Worm (Caenorhabditis elegans) whole organism, mixed stage, embryonic: ENCODE results near the gene srx-38.

Experiments
- ceh-39 ChIP-seq: fragments of 150-350 bp; optimal IDR thresholded peaks from 2 replicates; lab custom pipeline; 2014; ENCODE audit warnings: missing biosample characterization, missing genetic modification characterization
- lsy-2 ChIP-seq: fragments of 150-350 bp; optimal IDR thresholded peaks from 2 replicates; lab custom pipeline; 2014; ENCODE audit warnings: missing biosample characterization, missing genetic modification characterization
- mab-5 ChIP-seq: fragments of 150-350 bp; optimal IDR thresholded peaks from 2 replicates; lab custom pipeline; 2014; ENCODE audit warnings: missing biosample characterization, missing genetic modification characterization
- mls-2 ChIP-seq: sonication (generic microtip); optimal IDR thresholded peaks from 2 replicates; lab custom pipeline; 2016; ENCODE audit warnings: mild to moderate bottlenecking, missing genetic modification characterization, moderate library complexity, missing compliant biosample characterization
- nhr-12 ChIP-seq: fragments of 150-350 bp; optimal IDR thresholded peaks from 2 replicates; lab custom pipeline; 2014; ENCODE audit warnings: missing biosample characterization, missing genetic modification characterization
- snpc-4 ChIP-seq: fragments of 150-350 bp; optimal IDR thresholded peaks from 2 replicates; lab custom pipeline; 2014; ENCODE audit warnings: missing biosample characterization, missing genetic modification characterization

DNA sequence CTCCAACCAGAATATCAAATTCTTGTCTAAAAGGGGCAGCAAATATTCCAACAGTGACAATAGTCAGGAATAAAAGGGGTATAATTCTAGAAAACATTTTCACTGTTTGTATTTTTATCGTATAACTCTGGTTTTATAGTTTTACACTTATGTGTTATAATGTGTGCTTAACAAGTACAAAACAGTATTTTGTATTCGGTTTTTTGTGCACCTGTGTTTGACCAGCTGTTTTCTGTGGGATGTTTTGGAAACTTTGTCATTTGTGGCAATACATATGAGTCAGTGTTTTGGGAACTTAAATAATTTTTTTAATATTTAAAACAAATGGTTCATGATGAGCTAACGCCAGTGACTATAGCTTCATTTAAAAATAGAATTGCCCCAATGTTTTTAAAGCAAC, 9.0 kb downstream of the srx-38 start, which contains the start of gene F14F9.6:
- TF ChIP-seq nhr-12 (tag; lab: Kevin White, UChicago) (no peak), mab-5 (tag; lab: Kevin White, UChicago) (no peak), lsy-2 (tag; lab: Kevin White, UChicago) (no peak), snpc-4 (tag; lab: Kevin White, UChicago) (no peak), mls-2 (tag; lab: Kevin White, UChicago) (no peak), ceh-39 (tag; lab: Kevin White, UChicago) (no peak)
